Fruit fly (Drosophila melanogaster) Kc167 (cell line): ENCODE data around the gene CG14075.

Experiments
- Myc ChIP-seq: fragments of >200 bp; optimal IDR thresholded peaks from 2 replicates; lab custom pipeline; 2017; ENCODE audit warnings: missing external identifiers
- Sin3A ChIP-seq: fragments of >200 bp; optimal IDR thresholded peaks from 2 replicates; lab custom pipeline; 2018; ENCODE audit warnings: missing external identifiers
- insv ChIP-seq: fragments of >200 bp; optimal IDR thresholded peaks from 3 replicates; lab custom pipeline; 2018; ENCODE audit warnings: missing external identifiers
- psq ChIP-seq: fragments of >200 bp; optimal IDR thresholded peaks from 2 replicates; lab custom pipeline; 2017; ENCODE audit warnings: missing external identifiers

- TF ChIP-seq psq (lab: Kevin White, UChicago) (no peak), Myc (lab: Kevin White, UChicago) (no peak), insv (lab: Kevin White, UChicago) (no peak), Sin3A (lab: Kevin White, UChicago) (no peak)
Measured at dm6 chr3L:19016805-19017161, 32.0 kb downstream of the CG14075 start.
